Fruit fly (Drosophila melanogaster): Measurements from ENCODE around the gene Tom.

The Tom gene

DNA sequence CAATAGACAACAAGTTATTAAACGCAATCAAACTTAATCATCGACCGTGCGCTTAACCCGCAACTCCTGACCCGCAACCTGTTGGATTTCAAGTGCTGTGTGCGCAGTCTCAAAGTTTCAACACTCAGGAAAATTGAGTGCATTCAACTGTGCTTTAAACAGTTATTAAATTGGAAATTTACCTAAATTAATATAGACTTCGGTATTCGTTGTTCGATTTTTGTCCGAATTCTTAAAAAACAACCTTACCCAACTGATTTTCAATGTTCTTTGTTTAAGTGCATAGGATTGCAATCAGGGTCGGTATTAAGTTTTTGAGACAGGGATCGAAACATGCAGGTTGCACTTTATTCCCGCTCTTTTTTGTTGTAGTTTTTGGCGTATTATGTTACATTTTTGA, 35.9 kb downstream of the Tom start:
- no peak for TF ChIP-seq CG14655 (GFP tag; optimal IDR thresholded peaks at IDR 0.05)
- TF ChIP-seq Pif1B (GFP tag; optimal IDR thresholded peaks at IDR 0.05): no peak
- peak; percentile 41 for TF ChIP-seq Pif1A (GFP tag; optimal IDR thresholded peaks at IDR 0.05)
- peak; percentile 45 for TF ChIP-seq CG34367 (tag; optimal IDR thresholded peaks at IDR 0.05)
- TF ChIP-seq EcR (GFP tag; optimal IDR thresholded peaks at IDR 0.05): no peak
- peak; percentile 58 for TF ChIP-seq CG17806 (tag; optimal IDR thresholded peaks at IDR 0.05)
- TF ChIP-seq Ets98B (GFP tag; IDR thresholded peaks at IDR 0.05): peak; percentile 79
- peak; percentile 54 for TF ChIP-seq CG8301 (tag; optimal IDR thresholded peaks at IDR 0.05)
- TF ChIP-seq CG4496 (GFP tag; IDR thresholded peaks at IDR 0.05): peak; percentile 77; the same call in 2 of the 3 replicates
- TF ChIP-seq CG13204 (GFP tag; optimal IDR thresholded peaks at IDR 0.05): no peak
- TF ChIP-seq gl (tag; optimal IDR thresholded peaks at IDR 0.05): no peak
- peak; percentile 61 for TF ChIP-seq CG9948 (tag; optimal IDR thresholded peaks at IDR 0.05)
- TF ChIP-seq CG12605 (GFP tag; IDR thresholded peaks at IDR 0.05): peak; percentile 79
- TF ChIP-seq rn (GFP tag; IDR thresholded peaks at IDR 0.05): 0 out of 2 replicates have a peak, but pooled peaks have one; percentile 40
- TF ChIP-seq CG32121 (GFP tag; IDR thresholded peaks at IDR 0.05): peak; percentile 69
- TF ChIP-seq CG15710 (tag; optimal IDR thresholded peaks at IDR 0.05): peak; percentile 37
- TF ChIP-seq Snoo (tag; optimal IDR thresholded peaks at IDR 0.05): no peak
- peak; percentile 62; the same call in 2 of the 3 replicates for TF ChIP-seq fd96Ca (GFP tag; IDR thresholded peaks at IDR 0.05)
- peak; percentile 61 for TF ChIP-seq CG8159 (tag; optimal IDR thresholded peaks at IDR 0.05)
- TF ChIP-seq D1 (tag; optimal IDR thresholded peaks at IDR 0.05): no peak
- TF ChIP-seq CG10348 (GFP tag; IDR thresholded peaks at IDR 0.05): no peak

DNA sequence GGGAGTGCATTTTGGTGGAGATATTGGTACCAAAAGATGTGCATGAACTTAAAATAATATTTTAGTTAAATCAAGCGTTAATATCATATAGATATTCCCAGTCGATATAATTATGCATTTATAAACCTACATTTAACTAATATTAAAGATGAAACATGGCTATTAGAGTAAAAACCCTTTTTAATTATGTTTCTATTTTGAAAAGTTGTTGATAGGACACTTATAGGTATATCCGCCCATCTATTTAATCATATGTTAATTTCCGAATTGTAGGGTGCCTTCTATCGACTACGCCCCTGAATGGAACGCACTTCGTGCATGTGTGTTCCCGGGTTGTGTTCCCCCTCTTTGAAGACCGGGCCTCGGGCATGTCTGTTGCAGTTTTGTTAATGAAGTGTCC, 36.6 kb downstream of the Tom start:
- peak; percentile 68 for TF ChIP-seq CG9948 (tag; optimal IDR thresholded peaks at IDR 0.05)
- TF ChIP-seq CG4496 (GFP tag; IDR thresholded peaks at IDR 0.05): no peak
- TF ChIP-seq CG34367 (tag; optimal IDR thresholded peaks at IDR 0.05): peak; percentile 47
- peak; percentile 0 for TF ChIP-seq D1 (tag; optimal IDR thresholded peaks at IDR 0.05)
- TF ChIP-seq rn (GFP tag; IDR thresholded peaks at IDR 0.05): no peak
- peak; percentile 71 for TF ChIP-seq CG8159 (tag; optimal IDR thresholded peaks at IDR 0.05)
- TF ChIP-seq CG32121 (GFP tag; IDR thresholded peaks at IDR 0.05): no peak
- peak; percentile 65 for TF ChIP-seq CG15710 (tag; optimal IDR thresholded peaks at IDR 0.05)
- no peak for TF ChIP-seq fd96Ca (GFP tag; IDR thresholded peaks at IDR 0.05)
- TF ChIP-seq gl (tag; optimal IDR thresholded peaks at IDR 0.05): no peak
- TF ChIP-seq Pif1A (GFP tag; optimal IDR thresholded peaks at IDR 0.05): peak; percentile 49
- peak; percentile 57 for TF ChIP-seq CG8301 (tag; optimal IDR thresholded peaks at IDR 0.05)
- peak; percentile 46 for TF ChIP-seq Pif1B (GFP tag; optimal IDR thresholded peaks at IDR 0.05)
- peak; percentile 70 for TF ChIP-seq CG14655 (GFP tag; optimal IDR thresholded peaks at IDR 0.05)
- TF ChIP-seq EcR (GFP tag; optimal IDR thresholded peaks at IDR 0.05): no peak
- TF ChIP-seq CG13204 (GFP tag; optimal IDR thresholded peaks at IDR 0.05): no peak
- peak; percentile 59 for TF ChIP-seq CG17806 (tag; optimal IDR thresholded peaks at IDR 0.05)

DNA sequence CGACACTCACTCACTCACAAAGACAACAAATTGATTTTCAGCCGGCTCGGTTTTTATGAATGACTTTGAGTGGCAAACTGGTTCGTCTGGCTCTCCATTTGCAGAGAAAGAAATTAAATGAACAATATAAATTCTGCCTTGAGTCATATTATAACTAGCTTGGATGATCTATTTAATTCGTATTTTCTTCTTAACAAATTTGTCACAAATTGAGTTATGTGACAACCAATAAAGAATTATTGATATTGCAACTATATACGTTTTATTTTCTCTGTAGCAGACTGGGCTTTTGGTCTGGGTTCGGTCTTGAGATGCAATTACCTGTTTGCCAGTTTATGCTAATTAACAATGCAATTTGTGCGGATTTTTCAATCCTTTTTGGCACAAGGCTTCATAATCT, 37.7 kb downstream of the Tom start:
- peak; percentile 81 for TF ChIP-seq CG15710 (tag; optimal IDR thresholded peaks at IDR 0.05)
- TF ChIP-seq CG14655 (GFP tag; optimal IDR thresholded peaks at IDR 0.05): peak; percentile 83
- no peak for TF ChIP-seq EcR (GFP tag; optimal IDR thresholded peaks at IDR 0.05)
- TF ChIP-seq rn (GFP tag; IDR thresholded peaks at IDR 0.05): peak; percentile 71
- peak; percentile 81 for TF ChIP-seq CG17806 (tag; optimal IDR thresholded peaks at IDR 0.05)
- TF ChIP-seq gl (tag; optimal IDR thresholded peaks at IDR 0.05): peak; percentile 44
- peak; percentile 85 for TF ChIP-seq CG8301 (tag; optimal IDR thresholded peaks at IDR 0.05)
- peak; percentile 86 for TF ChIP-seq Pif1A (GFP tag; optimal IDR thresholded peaks at IDR 0.05)
- TF ChIP-seq CG10348 (GFP tag; IDR thresholded peaks at IDR 0.05): 0 out of 2 replicates have a peak, but pooled peaks have one; percentile 34
- TF ChIP-seq CG32121 (GFP tag; IDR thresholded peaks at IDR 0.05): peak; percentile 92
- peak; percentile 91 for TF ChIP-seq CG12605 (GFP tag; IDR thresholded peaks at IDR 0.05)
- TF ChIP-seq CG9948 (tag; optimal IDR thresholded peaks at IDR 0.05): peak; percentile 69
- TF ChIP-seq CG13204 (GFP tag; optimal IDR thresholded peaks at IDR 0.05): no peak
- TF ChIP-seq Ets98B (GFP tag; IDR thresholded peaks at IDR 0.05): peak; percentile 91
- TF ChIP-seq Pif1B (GFP tag; optimal IDR thresholded peaks at IDR 0.05): peak; percentile 83
- TF ChIP-seq CG8159 (tag; optimal IDR thresholded peaks at IDR 0.05): peak; percentile 77
- TF ChIP-seq Snoo (tag; optimal IDR thresholded peaks at IDR 0.05): peak; percentile 53
- TF ChIP-seq CG34367 (tag; optimal IDR thresholded peaks at IDR 0.05): peak; percentile 62
- 0 out of 3 replicates have a peak, but pooled peaks have one; percentile 48 for TF ChIP-seq fd96Ca (GFP tag; IDR thresholded peaks at IDR 0.05)
- TF ChIP-seq D1 (tag; optimal IDR thresholded peaks at IDR 0.05): peak; percentile 63
- TF ChIP-seq CG4496 (GFP tag; IDR thresholded peaks at IDR 0.05): peak; percentile 95

DNA sequence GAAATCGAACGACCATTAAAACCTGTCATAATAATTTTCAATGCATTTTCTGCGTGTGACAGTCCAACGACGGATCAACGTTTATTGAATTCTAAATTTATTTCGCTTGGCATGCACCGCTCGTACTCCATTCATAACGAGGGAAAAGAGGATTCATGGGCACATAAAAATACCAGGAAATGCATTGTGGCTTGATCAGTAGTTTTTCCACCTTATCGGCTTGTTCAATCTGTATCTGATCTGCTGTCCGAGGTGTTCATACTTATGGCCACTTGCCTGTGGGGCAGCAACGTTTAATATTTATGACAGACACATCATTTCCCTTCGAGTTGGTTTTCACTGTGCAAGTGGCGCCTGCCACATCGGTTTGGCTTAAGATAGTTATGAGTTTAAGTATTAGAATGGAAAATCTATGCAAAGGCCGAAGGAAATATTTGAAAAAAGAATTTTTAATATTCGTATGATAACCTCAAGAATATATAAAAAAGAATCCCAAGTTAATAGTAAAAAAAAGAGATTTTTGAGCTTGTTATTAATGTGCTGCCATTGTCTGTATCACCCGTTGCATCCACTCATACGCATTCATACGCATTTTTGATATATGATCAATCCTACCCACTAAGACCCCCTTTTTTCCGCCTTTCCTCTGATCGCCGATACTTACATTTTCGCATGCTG, 38.3 kb downstream of the Tom start:
- peak; percentile 2 for TF ChIP-seq CG34367 (tag; optimal IDR thresholded peaks at IDR 0.05)
- peak; percentile 46 for TF ChIP-seq CG8159 (tag; optimal IDR thresholded peaks at IDR 0.05)
- TF ChIP-seq CG4496 (GFP tag; IDR thresholded peaks at IDR 0.05): no peak
- no peak for TF ChIP-seq D1 (tag; optimal IDR thresholded peaks at IDR 0.05)
- no peak for TF ChIP-seq gl (tag; optimal IDR thresholded peaks at IDR 0.05)
- TF ChIP-seq Ets98B (GFP tag; IDR thresholded peaks at IDR 0.05): no peak
- peak; percentile 32; the same call in 1 of the 2 replicates for TF ChIP-seq CG32121 (GFP tag; IDR thresholded peaks at IDR 0.05)
- TF ChIP-seq Snoo (tag; optimal IDR thresholded peaks at IDR 0.05): no peak
- TF ChIP-seq CG17806 (tag; optimal IDR thresholded peaks at IDR 0.05): peak; percentile 39
- TF ChIP-seq rn (GFP tag; IDR thresholded peaks at IDR 0.05): no peak
- no peak for TF ChIP-seq CG10348 (GFP tag; IDR thresholded peaks at IDR 0.05)
- peak; percentile 24 for TF ChIP-seq CG15710 (tag; optimal IDR thresholded peaks at IDR 0.05)
- no peak for TF ChIP-seq fd96Ca (GFP tag; IDR thresholded peaks at IDR 0.05)
- peak; percentile 37 for TF ChIP-seq Pif1A (GFP tag; optimal IDR thresholded peaks at IDR 0.05)
- 0 out of 2 replicates have a peak, but pooled peaks have one; percentile 18 for TF ChIP-seq CG12605 (GFP tag; IDR thresholded peaks at IDR 0.05)
- TF ChIP-seq Pif1B (GFP tag; optimal IDR thresholded peaks at IDR 0.05): no peak
- peak; percentile 20 for TF ChIP-seq CG8301 (tag; optimal IDR thresholded peaks at IDR 0.05)
- peak; percentile 39 for TF ChIP-seq CG14655 (GFP tag; optimal IDR thresholded peaks at IDR 0.05)
- no peak for TF ChIP-seq EcR (GFP tag; optimal IDR thresholded peaks at IDR 0.05)
- peak; percentile 46 for TF ChIP-seq CG9948 (tag; optimal IDR thresholded peaks at IDR 0.05)
- TF ChIP-seq CG13204 (GFP tag; optimal IDR thresholded peaks at IDR 0.05): no peak
